Fruit fly (Drosophila melanogaster) whole organism, adult: ENCODE results near the gene Rpt4.

ENCODE experiments used
- CG1620 ChIP-seq: fragments of 200-800 bp; sonication (Bioruptor generic); optimal IDR thresholded peaks from 2 replicates; lab custom pipeline; 2016; ENCODE audit warnings: missing biosample characterization, missing genetic modification characterization
- CG5204 ChIP-seq: fragments of 200-800 bp; sonication (Bioruptor generic); optimal IDR thresholded peaks from 2 replicates; lab custom pipeline; 2016; ENCODE audit warnings: missing biosample characterization, missing genetic modification characterization
- CG7045 ChIP-seq: fragments of 200-800 bp; sonication (Bioruptor generic); optimal IDR thresholded peaks from 2 replicates; lab custom pipeline; 2017; ENCODE audit warnings: missing biosample characterization, mild to moderate bottlenecking, missing genetic modification characterization
- Clk ChIP-seq: fragments of 200-800 bp; sonication (Bioruptor generic); optimal IDR thresholded peaks from 2 replicates; lab custom pipeline; 2017; ENCODE audit warnings: missing biosample characterization, missing genetic modification characterization
- Crg-1 ChIP-seq: fragments of 200-800 bp; sonication (Bioruptor generic); optimal IDR thresholded peaks from 2 replicates; lab custom pipeline; 2016; ENCODE audit warnings: missing biosample characterization, missing genetic modification characterization
- bab1 ChIP-seq: fragments of 200-800 bp; sonication (Bioruptor generic); optimal IDR thresholded peaks from 3 replicates; lab custom pipeline; 2019; ENCODE audit warnings: missing biosample characterization, mild to moderate bottlenecking, missing genetic modification characterization, moderate library complexity
- cnc ChIP-seq, 2 experiments: fragments of >200 bp; optimal IDR thresholded peaks; 2 replicates each; lab custom pipeline; 2017
- kay ChIP-seq: fragments of 200-800 bp; sonication (Bioruptor generic); peaks from one replicate; lab custom pipeline; 2016; ENCODE audit warnings: missing biosample characterization, missing genetic modification characterization, borderline replicate concordance
- pad ChIP-seq: fragments of 200-800 bp; sonication (Bioruptor generic); optimal IDR thresholded peaks from 3 replicates; lab custom pipeline; 2017; ENCODE audit warnings: missing biosample characterization, missing genetic modification characterization, mild to moderate bottlenecking, moderate library complexity, missing genetic modification reagents
- tj ChIP-seq: fragments of 200-800 bp; sonication (Bioruptor generic); optimal IDR thresholded peaks from 3 replicates; lab custom pipeline; 2017; ENCODE audit warnings: missing biosample characterization, mild to moderate bottlenecking, missing genetic modification characterization, moderate library complexity

- TF ChIP-seq Crg-1 (GFP tag; lab: Kevin White, UChicago) (no peak), CG7045 (no peak), kay (GFP tag; lab: Kevin White, UChicago) (no peak), pad (GFP tag; lab: Kevin White, UChicago) (no peak), bab1 (GFP tag; lab: Kevin White, UChicago) (no peak), Clk (GFP tag; lab: Kevin White, UChicago) (no peak), CG5204 (GFP tag; lab: Kevin White, UChicago) (no peak), CG1620 (GFP tag; lab: Kevin White, UChicago) (no peak), tj (GFP tag; lab: Kevin White, UChicago) (peak; percentile 13), cnc (optimal IDR thresholded peaks at IDR 0.05; lab: Kevin White, UChicago) (no peak)
These were observed 47.9 kb upstream of the Rpt4 start for dm6 chrX:6338738-6339614.
